Fruit fly (Drosophila melanogaster): ENCODE measurements around the gene CG42729.
A peak's percentile ranks its signal among the peaks of the same experiment; 100 is the strongest.

CG42729 gene

dm6 chr3L:15494599-15495271, 32.6 kb downstream of the CG42729 start (continued):
- TF ChIP-seq CG7556 (GFP tag; optimal IDR thresholded peaks at IDR 0.05) (no peak), Asciz (GFP tag; optimal IDR thresholded peaks at IDR 0.05) (peak; percentile 51), CG17361 (GFP tag; IDR thresholded peaks at IDR 0.05) (0 out of 3 replicates have a peak, but pooled peaks have one; percentile 8)

- TF ChIP-seq CG32532 (GFP tag; IDR thresholded peaks at IDR 0.05): peak; percentile 24; the same call in 1 of the 2 replicates
- no peak for TF ChIP-seq tna (GFP tag; IDR thresholded peaks at IDR 0.05; ENCODE audit: partially characterized antibody)
- peak; percentile 43 for TF ChIP-seq CG2678 (tag; optimal IDR thresholded peaks at IDR 0.05)
- TF ChIP-seq al (GFP tag; IDR thresholded peaks at IDR 0.05): 0 out of 2 replicates have a peak, but pooled peaks have one; percentile 24
- peak; percentile 5 for TF ChIP-seq odd (GFP tag; optimal IDR thresholded peaks at IDR 0.05)
- TF ChIP-seq wek (GFP tag; optimal IDR thresholded peaks at IDR 0.05): no peak
- no peak for TF ChIP-seq Fer2 (tag; optimal IDR thresholded peaks at IDR 0.05)
- TF ChIP-seq sens-2 (GFP tag; IDR thresholded peaks at IDR 0.05): no peak
- peak; percentile 23; the same call in 2 of the 3 replicates for TF ChIP-seq Aef1 (GFP tag; IDR thresholded peaks at IDR 0.05)
- peak; percentile 13 for TF ChIP-seq unpg (GFP tag; optimal IDR thresholded peaks at IDR 0.05)
- peak; percentile 15 for TF ChIP-seq CG10147 (GFP tag; optimal IDR thresholded peaks at IDR 0.05)
- no peak for TF ChIP-seq CG43689 (GFP tag; IDR thresholded peaks at IDR 0.05)
- no peak for TF ChIP-seq CG2889 (GFP tag; IDR thresholded peaks at IDR 0.05)
- 0 out of 4 replicates have a peak, but pooled peaks have one; percentile 12 for TF ChIP-seq chinmo (GFP tag; IDR thresholded peaks at IDR 0.05; ENCODE audit: partially characterized antibody)
- TF ChIP-seq gsb-n (tag; optimal IDR thresholded peaks at IDR 0.05): no peak
- no peak for TF ChIP-seq onecut (GFP tag; IDR thresholded peaks at IDR 0.05)
- TF ChIP-seq zf30C (GFP tag; optimal IDR thresholded peaks at IDR 0.05): no peak
- no peak for TF ChIP-seq Dip2 (GFP tag; IDR thresholded peaks at IDR 0.05)
- TF ChIP-seq mirr (GFP tag; optimal IDR thresholded peaks at IDR 0.05): no peak
- TF ChIP-seq sim (GFP tag; IDR thresholded peaks at IDR 0.05): no peak
- peak; percentile 29 for TF ChIP-seq CG18262 (tag; optimal IDR thresholded peaks at IDR 0.05)
- TF ChIP-seq nau (GFP tag; optimal IDR thresholded peaks at IDR 0.05): no peak
- TF ChIP-seq CG15269 (tag; optimal IDR thresholded peaks at IDR 0.05): peak; percentile 28
- TF ChIP-seq jumu (GFP tag; optimal IDR thresholded peaks at IDR 0.05): no peak
- no peak for TF ChIP-seq Dek (tag; optimal IDR thresholded peaks at IDR 0.05)
- TF ChIP-seq CG4854 (GFP tag; optimal IDR thresholded peaks at IDR 0.05): no peak
- TF ChIP-seq CG17361 (GFP tag; IDR thresholded peaks at IDR 0.05): peak; percentile 54; the same call in 2 of the 3 replicates
- no peak for TF ChIP-seq CHES-1-like (GFP tag; optimal IDR thresholded peaks at IDR 0.05)
- TF ChIP-seq Hmr (GFP tag; optimal IDR thresholded peaks at IDR 0.05): peak; percentile 37
- no peak for TF ChIP-seq CG10654 (GFP tag; optimal IDR thresholded peaks at IDR 0.05)
- no peak for TF ChIP-seq CoRest (tag; optimal IDR thresholded peaks at IDR 0.05)
- peak; percentile 29; the same call in 1 of the 2 replicates for TF ChIP-seq CG14441 (GFP tag; IDR thresholded peaks at IDR 0.05)
- peak; percentile 42 for TF ChIP-seq Sox102F (GFP tag; optimal IDR thresholded peaks at IDR 0.05)
- TF ChIP-seq CG7556 (GFP tag; optimal IDR thresholded peaks at IDR 0.05): peak; percentile 48
- no peak for TF ChIP-seq tio (GFP tag; optimal IDR thresholded peaks at IDR 0.05)
- no peak for TF ChIP-seq vnd (GFP tag; IDR thresholded peaks at IDR 0.05; ENCODE audit: partially characterized antibody)
- no peak for TF ChIP-seq bbx (GFP tag; IDR thresholded peaks at IDR 0.05; ENCODE audit: partially characterized antibody)
- peak; percentile 54 for TF ChIP-seq CG3281 (GFP tag; optimal IDR thresholded peaks at IDR 0.05)
- TF ChIP-seq vfl (GFP tag; optimal IDR thresholded peaks at IDR 0.05): no peak
- peak; percentile 58; the same call in 1 of the 2 replicates for TF ChIP-seq CG31441 (GFP tag; IDR thresholded peaks at IDR 0.05)
- peak; percentile 70 for TF ChIP-seq CG11504 (tag; optimal IDR thresholded peaks at IDR 0.05)
- no peak for TF ChIP-seq cas (GFP tag; IDR thresholded peaks at IDR 0.05)
- TF ChIP-seq Ets65A (GFP tag): peak; percentile 30
- no peak for TF ChIP-seq ind (GFP tag; optimal IDR thresholded peaks at IDR 0.05)
These were observed 33.3 kb downstream of the CG42729 start for dm6 chr3L:15493886-15494598.

Measured in whole organism, embryonic.